Worm (Caenorhabditis elegans) whole organism, early embryonic: ENCODE results near the gene C50A2.7.

Experiments used
- sea-1 ChIP-seq: fragments of 200-800 bp; sonication (Bioruptor generic); conservative IDR thresholded peaks from 2 replicates; pipeline ENCODE4 v1.3.6; 2022; ENCODE audit warnings: missing genetic modification characterization, missing compliant biosample characterization
- tbx-37 ChIP-seq: fragments of 200-800 bp; sonication (Bioruptor generic); conservative IDR thresholded peaks from 2 replicates; pipeline ENCODE4 v1.3.6; 2022; ENCODE audit warnings: missing genetic modification reagents, missing genetic modification characterization, missing compliant biosample characterization

DNA sequence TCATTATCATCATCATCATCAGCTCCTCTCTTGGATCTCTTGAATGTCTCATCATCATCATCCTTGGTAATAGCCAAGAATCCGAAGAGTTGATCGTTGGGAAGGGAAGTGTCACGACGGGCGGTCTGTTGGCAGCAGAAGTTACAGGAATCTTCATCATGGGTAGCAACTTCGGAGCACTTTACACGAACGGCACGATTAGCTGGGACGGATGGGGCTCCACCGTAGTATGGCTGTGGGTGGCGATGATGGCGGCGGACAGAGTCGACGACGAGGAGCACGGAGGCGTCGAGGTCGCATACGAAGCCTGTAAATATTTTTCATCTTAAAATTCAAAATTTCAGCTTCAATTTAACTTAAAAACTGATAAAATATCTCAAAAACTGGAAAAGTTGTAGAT, 39.9 kb upstream of the C50A2.7 start:
- TF ChIP-seq sea-1 (GFP tag; lab: Robert Waterston, UW) (no peak), tbx-37 (GFP tag; lab: Robert Waterston, UW) (no peak)
